Worm (Caenorhabditis elegans) whole organism, early embryonic: Measurements from ENCODE around the gene rpl-38.

Source experiments
- ama-1 ChIP-seq: fragments of 150-350 bp; optimal IDR thresholded peaks from 2 replicates; lab custom pipeline; 2014
- hnd-1 ChIP-seq: sonication (generic microtip); optimal IDR thresholded peaks from 2 replicates; lab custom pipeline; 2016; ENCODE audit warnings: missing genetic modification characterization, missing compliant biosample characterization
- tbx-11 ChIP-seq: fragments of 200-800 bp; sonication (Bioruptor generic); IDR thresholded peaks from 2 replicates; pipeline ENCODE4 v1.3.6; 2022; ENCODE audit warnings: missing genetic modification characterization, missing compliant biosample characterization

- TF ChIP-seq hnd-1 (no peak), tbx-11 (GFP tag; lab: Robert Waterston, UW) (no peak), ama-1 (lab: Kevin White, UChicago) (no peak)
Observed at ce11 chrV:15519845-15520244, 7.9 kb downstream of the rpl-38 start.
